Worm (Caenorhabditis elegans): ENCODE data around the gene Y49F6C.7.

- TF ChIP-seq ama-1 (optimal IDR thresholded peaks at IDR 0.05): no peak
- TF ChIP-seq pqm-1 (tag; optimal IDR thresholded peaks at IDR 0.05): no peak
- no peak for TF ChIP-seq elt-3 (tag; optimal IDR thresholded peaks at IDR 0.05)
- no peak for TF ChIP-seq nhr-77 (tag; optimal IDR thresholded peaks at IDR 0.05)
Measured at ce11 chrII:3344917-3345316, 23.1 kb downstream of the Y49F6C.7 start, which contains the start of gene bath-28.
